Worm (Caenorhabditis elegans): ENCODE data around the gene F28A12.3.

The F28A12.3 gene

ce11 chrV:8657911-8658310 is 16.7 kb upstream of the F28A12.3 start:
- TF ChIP-seq tab-1 (GFP tag; IDR thresholded peaks at IDR 0.05) (no peak), T22C8.4 (GFP tag; IDR thresholded peaks at IDR 0.05) (no peak), ref-1 (GFP tag; conservative IDR thresholded peaks at IDR 0.05) (no peak), ztf-29 (GFP tag; IDR thresholded peaks at IDR 0.05) (no peak), flt-1 (GFP tag; IDR thresholded peaks at IDR 0.05) (no peak), ztf-23 (GFP tag; IDR thresholded peaks at IDR 0.05) (no peak), cog-1 (tag; optimal IDR thresholded peaks at IDR 0.05) (no peak), klf-2 (GFP tag; conservative IDR thresholded peaks at IDR 0.05) (no peak), med-1 (GFP tag; optimal IDR thresholded peaks at IDR 0.05; ENCODE audit: insufficient read depth) (no peak)

ce11 chrV:8654460-8655419 is 13.6 kb upstream of the F28A12.3 start:
- TF ChIP-seq tab-1 (GFP tag; IDR thresholded peaks at IDR 0.05): no peak
- TF ChIP-seq med-1 (GFP tag; optimal IDR thresholded peaks at IDR 0.05; ENCODE audit: insufficient read depth): no peak
- no peak for TF ChIP-seq ztf-29 (GFP tag; IDR thresholded peaks at IDR 0.05)
- no peak for TF ChIP-seq ref-1 (GFP tag; conservative IDR thresholded peaks at IDR 0.05)
- TF ChIP-seq ztf-23 (GFP tag; IDR thresholded peaks at IDR 0.05): no peak
- no peak for TF ChIP-seq flt-1 (GFP tag; IDR thresholded peaks at IDR 0.05)
- TF ChIP-seq T22C8.4 (GFP tag; IDR thresholded peaks at IDR 0.05): no peak
- TF ChIP-seq cog-1 (tag; optimal IDR thresholded peaks at IDR 0.05): no peak
- TF ChIP-seq klf-2 (GFP tag; conservative IDR thresholded peaks at IDR 0.05): no peak

ce11 chrV:8653080-8653821 is 12.1 kb upstream of the F28A12.3 start:
- TF ChIP-seq ref-1 (GFP tag; conservative IDR thresholded peaks at IDR 0.05) (no peak), ztf-29 (GFP tag; IDR thresholded peaks at IDR 0.05) (no peak), tab-1 (GFP tag; IDR thresholded peaks at IDR 0.05) (no peak), cog-1 (tag; optimal IDR thresholded peaks at IDR 0.05) (no peak), med-1 (GFP tag; optimal IDR thresholded peaks at IDR 0.05; ENCODE audit: insufficient read depth) (no peak), T22C8.4 (GFP tag; IDR thresholded peaks at IDR 0.05) (no peak), flt-1 (GFP tag; IDR thresholded peaks at IDR 0.05) (no peak), klf-2 (GFP tag; conservative IDR thresholded peaks at IDR 0.05) (no peak), ztf-23 (GFP tag; IDR thresholded peaks at IDR 0.05) (no peak)

- no peak for TF ChIP-seq tab-1 (GFP tag; IDR thresholded peaks at IDR 0.05)
- TF ChIP-seq klf-2 (GFP tag; conservative IDR thresholded peaks at IDR 0.05): no peak
- no peak for TF ChIP-seq flt-1 (GFP tag; IDR thresholded peaks at IDR 0.05)
- no peak for TF ChIP-seq ref-1 (GFP tag; conservative IDR thresholded peaks at IDR 0.05)
- no peak for TF ChIP-seq med-1 (GFP tag; optimal IDR thresholded peaks at IDR 0.05; ENCODE audit: insufficient read depth)
- no peak for TF ChIP-seq ztf-29 (GFP tag; IDR thresholded peaks at IDR 0.05)
Measured at ce11 chrV:8652177-8652576, 11.0 kb upstream of the F28A12.3 start.

ce11 chrV:8651007-8651711 is 10.0 kb upstream of the F28A12.3 start:
- TF ChIP-seq ztf-29 (GFP tag; IDR thresholded peaks at IDR 0.05): no peak
- TF ChIP-seq med-1 (GFP tag; optimal IDR thresholded peaks at IDR 0.05; ENCODE audit: insufficient read depth): no peak
- no peak for TF ChIP-seq ref-1 (GFP tag; conservative IDR thresholded peaks at IDR 0.05)
- no peak for TF ChIP-seq klf-2 (GFP tag; conservative IDR thresholded peaks at IDR 0.05)
- TF ChIP-seq flt-1 (GFP tag; IDR thresholded peaks at IDR 0.05): no peak
- TF ChIP-seq ztf-23 (GFP tag; IDR thresholded peaks at IDR 0.05): no peak
- TF ChIP-seq T22C8.4 (GFP tag; IDR thresholded peaks at IDR 0.05): no peak
- TF ChIP-seq tab-1 (GFP tag; IDR thresholded peaks at IDR 0.05): no peak

- TF ChIP-seq ref-1 (GFP tag; conservative IDR thresholded peaks at IDR 0.05): no peak
Measured at ce11 chrV:8650365-8650764, 9.2 kb upstream of the F28A12.3 start.

ce11 chrV:8648251-8648650 is 7.1 kb upstream of the F28A12.3 start:
- TF ChIP-seq cog-1 (tag; optimal IDR thresholded peaks at IDR 0.05) (no peak), T22C8.4 (GFP tag; IDR thresholded peaks at IDR 0.05) (no peak), ztf-29 (GFP tag; IDR thresholded peaks at IDR 0.05) (no peak), tab-1 (GFP tag; IDR thresholded peaks at IDR 0.05) (no peak), ztf-23 (GFP tag; IDR thresholded peaks at IDR 0.05) (no peak), ref-1 (GFP tag; conservative IDR thresholded peaks at IDR 0.05) (no peak), flt-1 (GFP tag; IDR thresholded peaks at IDR 0.05) (no peak), med-1 (GFP tag; optimal IDR thresholded peaks at IDR 0.05; ENCODE audit: insufficient read depth) (no peak), klf-2 (GFP tag; conservative IDR thresholded peaks at IDR 0.05) (no peak)

DNA sequence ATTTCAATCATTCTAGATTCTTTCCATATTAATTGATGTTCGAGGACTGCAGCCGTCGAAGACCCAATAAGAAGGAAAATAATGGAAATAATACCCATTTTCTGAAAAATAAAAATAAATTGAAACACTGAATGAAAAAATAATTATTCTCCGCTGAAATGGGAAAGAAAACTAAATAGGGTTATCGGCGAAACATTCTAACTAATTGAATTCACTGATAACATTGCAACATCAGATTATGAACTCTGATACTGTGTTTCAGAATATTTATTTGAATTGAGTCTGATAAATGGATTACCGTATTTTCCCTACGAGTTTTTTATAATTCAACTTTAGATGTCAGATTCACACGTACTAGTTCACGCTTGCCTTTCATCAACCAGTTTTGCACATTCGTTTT is 1.9 kb upstream of the F28A12.3 start, which contains the start of gene asp-13:
TSS of gene asp-13 (minus strand) at position 101 of the 400 bp plus-strand sequence.
- no peak for TF ChIP-seq ztf-23 (GFP tag; IDR thresholded peaks at IDR 0.05)

ce11 chrV:8637666-8638271 is 3.4 kb downstream of the F28A12.3 start, which contains the start of the genes F28A12.10 and acd-4:
F28A12.10 (minus strand) TSS chrV:8637766.
acd-4 (plus strand) TSS chrV:8638221.
- no peak for TF ChIP-seq ztf-23 (GFP tag; IDR thresholded peaks at IDR 0.05)
- TF ChIP-seq ztf-29 (GFP tag; IDR thresholded peaks at IDR 0.05): no peak
- no peak for TF ChIP-seq klf-2 (GFP tag; conservative IDR thresholded peaks at IDR 0.05)
- TF ChIP-seq cog-1 (tag; optimal IDR thresholded peaks at IDR 0.05): no peak
- no peak for TF ChIP-seq tab-1 (GFP tag; IDR thresholded peaks at IDR 0.05)
- no peak for TF ChIP-seq med-1 (GFP tag; optimal IDR thresholded peaks at IDR 0.05; ENCODE audit: insufficient read depth)
- TF ChIP-seq T22C8.4 (GFP tag; IDR thresholded peaks at IDR 0.05): no peak
- TF ChIP-seq ref-1 (GFP tag; conservative IDR thresholded peaks at IDR 0.05): no peak
- TF ChIP-seq flt-1 (GFP tag; IDR thresholded peaks at IDR 0.05): no peak
